Fruit fly (Drosophila melanogaster) whole organism, wandering third instar larva: ENCODE results near the gene CG14718.

ENCODE experiments used
- Abd-B ChIP-seq: fragments of >200 bp; optimal IDR thresholded peaks from 2 replicates; lab custom pipeline; 2017; ENCODE audit warnings: missing biosample characterization, missing genetic modification characterization
- Dif ChIP-seq: fragments of 200-275, 200-300 bp; sonication (Bioruptor generic); optimal IDR thresholded peaks from 2 replicates; lab custom pipeline; 2018; ENCODE audit warnings: missing biosample characterization, missing genetic modification characterization; ENCODE audit not compliant: partially characterized antibody
- HLH106 ChIP-seq: fragments of 200-800 bp; optimal IDR thresholded peaks from 3 replicates; lab custom pipeline; 2019; ENCODE audit warnings: missing biosample characterization, mild to moderate bottlenecking, missing genetic modification characterization, moderate library complexity
- OdsH ChIP-seq: fragments of 200-800 bp; sonication (Bioruptor generic); optimal IDR thresholded peaks from 2 replicates; lab custom pipeline; 2016; ENCODE audit warnings: missing biosample characterization, mild to moderate bottlenecking, missing genetic modification characterization
- jim ChIP-seq: fragments of 175-275, 200-325 bp; sonication (Bioruptor generic); optimal IDR thresholded peaks from 2 replicates; lab custom pipeline; 2016; ENCODE audit warnings: missing biosample characterization, mild to moderate bottlenecking, missing genetic modification characterization
- psq ChIP-seq: fragments of 200-800 bp; sonication (Bioruptor generic); optimal IDR thresholded peaks from 3 replicates; lab custom pipeline; 2017; ENCODE audit warnings: missing biosample characterization, mild to moderate bottlenecking, missing genetic modification characterization, moderate library complexity
- tai ChIP-seq: sonication (Bioruptor generic); optimal IDR thresholded peaks from 2 replicates; lab custom pipeline; 2016; ENCODE audit warnings: missing biosample characterization, missing genetic modification characterization
- usp ChIP-seq: fragments of >200 bp; optimal IDR thresholded peaks from 2 replicates; lab custom pipeline; 2017; ENCODE audit warnings: missing biosample characterization, missing genetic modification characterization
- woc ChIP-seq: sonication (Bioruptor generic); optimal IDR thresholded peaks from 2 replicates; lab custom pipeline; 2016; ENCODE audit warnings: missing biosample characterization, mild to moderate bottlenecking, missing genetic modification characterization

- TF ChIP-seq OdsH (GFP tag; lab: Kevin White, UChicago): no peak
- TF ChIP-seq psq (GFP tag; lab: Kevin White, UChicago): no peak
- no peak for TF ChIP-seq jim (GFP tag; lab: Kevin White, UChicago)
- TF ChIP-seq tai (GFP tag; lab: Kevin White, UChicago): no peak
- no peak for TF ChIP-seq Abd-B (GFP tag; lab: Kevin White, UChicago)
- TF ChIP-seq usp (GFP tag; lab: Kevin White, UChicago): no peak
- TF ChIP-seq Dif (GFP tag; lab: Kevin White, UChicago): no peak
- no peak for TF ChIP-seq woc
- no peak for TF ChIP-seq HLH106 (tag; lab: Kevin White, UChicago)
Measured at dm6 chr3R:11711376-11711775, 11.0 kb downstream of the CG14718 start, which contains the start of gene CG14720.
